Worm (Caenorhabditis elegans) whole organism, dauer: ENCODE data around the gene Y73B6BL.270.

Source experiments
- unc-62 ChIP-seq: sonication (generic microtip); optimal IDR thresholded peaks from 2 replicates; lab custom pipeline; 2017; ENCODE audit warnings: missing biosample characterization, missing genetic modification reagents, missing genetic modification characterization

Gene Y73B6BL.270

DNA sequence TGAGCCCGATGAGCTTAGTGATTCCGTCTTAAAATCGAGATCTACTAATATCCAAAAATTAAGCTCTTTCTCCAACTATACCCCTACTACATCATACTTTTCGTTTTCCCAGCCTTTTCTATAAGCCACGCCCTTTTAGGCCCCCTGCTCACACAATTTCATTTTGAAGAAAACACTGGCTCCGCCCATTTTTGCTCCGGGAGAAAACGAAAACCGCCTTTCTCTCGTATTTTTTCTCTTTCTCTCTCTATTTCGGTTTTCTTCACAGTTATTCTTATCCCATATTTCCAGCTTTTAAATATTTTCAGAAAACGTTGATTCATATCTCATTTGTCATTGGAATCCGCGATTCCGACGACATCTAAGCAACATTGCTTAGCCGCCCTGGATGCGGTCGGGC, 3.5 kb upstream of the Y73B6BL.270 start, which contains the start of gene Y73B6BL.47:
Gene Y73B6BL.47, plus strand, starts transcription at position 301 of the 400 bp plus-strand sequence.
- no peak for TF ChIP-seq unc-62 (GFP tag; lab: Kevin White, UChicago)

DNA sequence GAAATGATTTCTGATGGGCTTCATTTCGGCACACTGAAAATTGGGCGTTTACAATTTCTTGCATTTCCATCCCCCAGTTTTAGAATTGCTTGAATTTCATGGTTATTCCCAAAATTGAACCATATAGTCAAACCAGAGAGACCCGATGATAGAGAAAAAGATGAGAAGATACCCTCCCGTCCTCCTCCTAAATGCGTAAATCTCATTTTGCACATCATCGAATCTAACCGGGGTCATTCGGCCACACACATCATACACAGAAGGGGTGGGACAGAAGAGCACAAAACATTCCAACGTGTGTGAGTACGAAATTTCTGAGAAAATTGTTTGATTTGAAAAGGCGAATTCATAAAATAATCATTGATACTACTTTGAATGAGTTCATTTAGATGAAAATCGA, 1.5 kb upstream of the Y73B6BL.270 start:
- TF ChIP-seq unc-62 (GFP tag; lab: Kevin White, UChicago) = no peak

DNA sequence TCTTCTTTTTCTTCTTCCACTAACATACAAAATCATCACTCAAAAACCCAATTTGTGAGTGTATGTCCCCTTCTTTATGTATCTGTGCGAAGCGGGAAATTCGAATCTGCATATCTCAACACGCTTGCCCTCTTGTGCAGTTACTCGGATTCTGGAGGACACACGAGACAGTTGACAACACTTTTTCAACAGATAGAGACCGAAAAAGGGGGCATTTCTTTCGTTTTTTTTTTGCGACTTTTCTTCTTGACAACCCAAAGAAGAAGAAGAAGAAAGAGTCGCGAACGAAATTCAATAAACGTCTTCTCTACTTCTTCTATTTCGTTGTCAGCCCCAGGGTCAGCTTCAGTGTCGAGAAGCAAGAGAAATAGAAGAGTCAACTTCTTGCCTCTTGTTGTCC, 887 bp downstream of the Y73B6BL.270 start:
- no peak for TF ChIP-seq unc-62 (GFP tag; lab: Kevin White, UChicago)

ce11 chrIV:6369489-6369888, 4.3 kb downstream of the Y73B6BL.270 start:
- no peak for TF ChIP-seq unc-62 (GFP tag; lab: Kevin White, UChicago)

DNA sequence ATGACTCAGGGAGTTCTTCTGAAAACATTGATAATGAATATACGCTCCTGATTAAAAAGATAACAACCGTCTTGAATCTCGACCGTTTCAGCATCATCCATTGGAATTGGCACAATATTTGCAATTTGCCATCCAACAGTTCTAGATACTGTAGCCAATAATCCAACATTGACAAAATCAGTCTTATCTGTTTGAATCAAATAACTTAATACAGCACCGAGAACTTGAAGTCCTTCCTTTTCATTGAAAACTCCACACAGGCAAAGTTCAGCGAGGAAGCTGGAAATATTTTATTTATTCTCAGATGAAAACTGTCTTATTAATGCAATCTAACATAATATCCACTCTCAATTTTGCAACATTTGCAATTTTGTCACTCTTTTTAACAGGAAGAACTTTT, 7.1 kb downstream of the Y73B6BL.270 start:
- TF ChIP-seq unc-62 (GFP tag; lab: Kevin White, UChicago) = no peak

- TF ChIP-seq unc-62 (GFP tag; lab: Kevin White, UChicago) = no peak
Measured at ce11 chrIV:6372993-6373392, 7.8 kb downstream of the Y73B6BL.270 start, which contains the start of gene smg-3. TSS of gene smg-3 (minus strand) at chrIV:6373093.

DNA sequence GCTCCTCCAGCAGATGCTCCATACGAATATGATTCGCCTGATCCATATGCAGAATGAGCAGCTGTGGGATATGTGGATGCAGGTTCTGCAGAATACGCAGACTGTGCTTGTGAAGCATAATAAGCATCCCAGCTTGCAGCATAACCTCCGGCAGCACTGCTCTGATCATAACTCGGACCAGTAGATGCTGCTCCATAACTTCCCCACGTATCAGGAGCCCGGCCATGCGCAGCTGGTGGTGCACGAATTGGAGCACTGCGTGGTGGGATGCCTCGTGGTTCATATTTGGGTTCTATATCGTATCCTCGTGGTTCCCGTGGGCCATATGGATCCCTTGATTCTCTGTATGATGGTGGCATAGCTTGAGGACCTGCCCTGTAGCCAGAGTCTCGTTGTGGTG, 8.6 kb downstream of the Y73B6BL.270 start:
- TF ChIP-seq unc-62 (GFP tag; lab: Kevin White, UChicago) = no peak

ce11 chrIV:6376473-6377115, 11.4 kb downstream of the Y73B6BL.270 start, which contains the start of the genes hrpf-2 and bli-6:
TSS of gene hrpf-2 (minus strand) at chrIV:6376523.
TSS of gene bli-6 (plus strand) at chrIV:6377065.
- TF ChIP-seq unc-62 (GFP tag; lab: Kevin White, UChicago) = no peak

DNA sequence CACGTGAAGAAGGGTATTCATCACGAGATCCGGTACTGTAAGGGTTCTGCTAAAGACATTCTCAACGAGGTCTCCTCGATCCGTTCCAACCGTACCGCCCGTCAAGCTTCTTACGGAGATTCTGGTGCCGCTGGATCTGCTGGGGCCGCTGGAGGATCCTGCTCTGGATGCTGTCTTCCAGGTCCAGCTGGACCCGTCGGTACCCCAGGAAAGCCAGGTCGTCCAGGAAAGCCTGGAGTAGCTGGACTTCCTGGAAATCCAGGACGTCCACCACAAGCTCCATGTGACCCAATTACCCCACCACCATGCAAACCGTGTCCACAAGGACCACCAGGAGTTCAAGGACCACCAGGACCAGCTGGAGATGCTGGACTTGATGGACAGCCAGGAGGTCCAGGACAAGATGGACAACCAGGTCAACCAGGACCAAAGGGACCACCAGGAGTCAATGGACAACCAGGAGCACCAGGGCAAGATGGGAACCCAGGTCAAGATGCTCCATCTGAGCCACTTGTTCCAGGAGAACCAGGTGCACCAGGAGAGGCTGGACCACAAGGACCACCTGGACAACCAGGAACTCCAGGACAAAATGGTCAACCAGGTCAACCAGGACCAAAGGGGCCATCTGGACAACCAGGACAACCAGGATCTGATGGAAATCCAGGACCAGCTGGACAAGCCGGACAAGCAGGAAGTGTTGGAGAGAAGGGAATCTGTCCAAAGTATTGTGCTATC, 12.4 kb downstream of the Y73B6BL.270 start:
- no peak for TF ChIP-seq unc-62 (GFP tag; lab: Kevin White, UChicago)

DNA sequence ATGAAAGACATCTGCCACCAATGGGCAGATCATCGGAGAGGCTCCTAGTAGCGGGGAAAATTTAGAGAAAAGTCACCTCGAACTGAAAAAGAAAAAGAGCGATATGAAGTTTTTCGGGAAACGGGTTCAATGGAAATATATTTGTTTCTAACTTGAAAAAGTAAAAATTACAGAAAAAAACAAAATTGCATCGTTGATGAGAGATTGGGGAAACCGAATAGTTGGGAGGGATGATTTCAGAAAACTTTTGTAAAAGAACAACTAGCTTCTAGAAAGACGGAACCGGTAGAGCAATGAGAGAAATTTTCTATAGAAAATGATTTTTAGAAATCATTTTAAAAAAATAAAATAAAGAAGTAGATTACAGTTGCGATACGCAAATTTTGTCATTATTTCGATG, 13.3 kb downstream of the Y73B6BL.270 start:
- no peak for TF ChIP-seq unc-62 (GFP tag; lab: Kevin White, UChicago)

DNA sequence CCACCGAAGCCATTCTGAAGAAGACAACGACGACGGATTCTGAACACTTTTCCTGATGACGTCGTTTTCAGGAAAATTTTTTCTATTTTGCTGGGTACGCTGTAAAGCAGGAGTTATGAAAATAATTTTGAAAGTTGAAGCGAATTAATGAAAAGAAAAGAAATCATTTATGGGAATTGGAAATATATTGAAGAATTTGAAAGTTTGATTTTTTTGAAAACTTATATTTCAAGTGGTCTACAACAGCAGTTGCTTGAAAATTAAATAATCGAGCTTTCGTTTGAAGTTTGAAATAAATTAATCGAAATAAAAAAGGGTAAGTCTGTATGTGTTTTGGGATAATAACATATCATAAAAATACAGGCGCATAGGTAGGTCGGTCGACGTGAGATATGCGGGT, 18.8 kb downstream of the Y73B6BL.270 start, which contains the start of gene shl-1:
Gene shl-1, minus strand, starts transcription at position 101 of the 400 bp plus-strand sequence.
- TF ChIP-seq unc-62 (GFP tag; lab: Kevin White, UChicago) = no peak

ce11 chrIV:6385010-6385409, 19.9 kb downstream of the Y73B6BL.270 start:
- TF ChIP-seq unc-62 (GFP tag; lab: Kevin White, UChicago) = no peak

- TF ChIP-seq unc-62 (GFP tag; lab: Kevin White, UChicago) = no peak
Measured at ce11 chrIV:6388550-6388949, 23.4 kb downstream of the Y73B6BL.270 start.

- no peak for TF ChIP-seq unc-62 (GFP tag; lab: Kevin White, UChicago)
Measured at ce11 chrIV:6391566-6391965, 26.4 kb downstream of the Y73B6BL.270 start.

- TF ChIP-seq unc-62 (GFP tag; lab: Kevin White, UChicago) = no peak
Measured at ce11 chrIV:6393329-6393728, 28.2 kb downstream of the Y73B6BL.270 start.

ce11 chrIV:6395190-6395589, 30.0 kb downstream of the Y73B6BL.270 start:
- TF ChIP-seq unc-62 (GFP tag; lab: Kevin White, UChicago) = no peak
